Worm (Caenorhabditis elegans) whole organism, late embryonic: ENCODE results near the gene H04M03.11.

ENCODE experiments used
- ceh-24 ChIP-seq: sonication (generic microtip); optimal IDR thresholded peaks from 2 replicates; lab custom pipeline; 2016; ENCODE audit warnings: mild to moderate bottlenecking, missing genetic modification characterization, missing compliant biosample characterization
- ceh-34 ChIP-seq: sonication (generic microtip); optimal IDR thresholded peaks from 2 replicates; lab custom pipeline; 2016; ENCODE audit warnings: mild to moderate bottlenecking, missing genetic modification characterization, missing compliant biosample characterization
- dmd-4 ChIP-seq: sonication (generic microtip); optimal IDR thresholded peaks from 2 replicates; lab custom pipeline; 2016; ENCODE audit warnings: borderline replicate concordance, missing genetic modification characterization, missing compliant biosample characterization
- ets-4 ChIP-seq: sonication (generic microtip); optimal IDR thresholded peaks from 2 replicates; lab custom pipeline; 2016; ENCODE audit warnings: missing genetic modification characterization, missing compliant biosample characterization
- fkh-10 ChIP-seq: fragments of 150-350 bp; optimal IDR thresholded peaks from 2 replicates; lab custom pipeline; 2014; ENCODE audit warnings: missing biosample characterization, missing genetic modification reagents, missing genetic modification characterization
- fkh-6 ChIP-seq: sonication (generic microtip); optimal IDR thresholded peaks from 2 replicates; lab custom pipeline; 2016; ENCODE audit warnings: missing genetic modification characterization, missing compliant biosample characterization
- nhr-11 ChIP-seq: fragments of 150-350 bp; optimal IDR thresholded peaks from 2 replicates; lab custom pipeline; 2014; ENCODE audit warnings: missing biosample characterization, missing genetic modification characterization
- sox-2 ChIP-seq: fragments of 200-800 bp; sonication (Bioruptor generic); IDR thresholded peaks from 2 replicates; pipeline ENCODE4 v1.3.6; 2022; ENCODE audit warnings: missing genetic modification reagents, missing genetic modification characterization, missing compliant biosample characterization
- syd-9 ChIP-seq: sonication (generic microtip); optimal IDR thresholded peaks from 2 replicates; lab custom pipeline; 2016; ENCODE audit warnings: mild to moderate bottlenecking, missing genetic modification characterization, moderate library complexity, missing compliant biosample characterization
- tbx-2 ChIP-seq: sonication (generic microtip); optimal IDR thresholded peaks from 2 replicates; lab custom pipeline; 2016; ENCODE audit warnings: missing genetic modification characterization, missing compliant biosample characterization
- unc-42 ChIP-seq: sonication (generic microtip); optimal IDR thresholded peaks from 2 replicates; lab custom pipeline; 2016; ENCODE audit warnings: missing genotype, missing genetic modification characterization, missing compliant biosample characterization
- unc-86 ChIP-seq: sonication (generic microtip); optimal IDR thresholded peaks from 2 replicates; lab custom pipeline; 2016; ENCODE audit warnings: missing genetic modification characterization, missing compliant biosample characterization

DNA sequence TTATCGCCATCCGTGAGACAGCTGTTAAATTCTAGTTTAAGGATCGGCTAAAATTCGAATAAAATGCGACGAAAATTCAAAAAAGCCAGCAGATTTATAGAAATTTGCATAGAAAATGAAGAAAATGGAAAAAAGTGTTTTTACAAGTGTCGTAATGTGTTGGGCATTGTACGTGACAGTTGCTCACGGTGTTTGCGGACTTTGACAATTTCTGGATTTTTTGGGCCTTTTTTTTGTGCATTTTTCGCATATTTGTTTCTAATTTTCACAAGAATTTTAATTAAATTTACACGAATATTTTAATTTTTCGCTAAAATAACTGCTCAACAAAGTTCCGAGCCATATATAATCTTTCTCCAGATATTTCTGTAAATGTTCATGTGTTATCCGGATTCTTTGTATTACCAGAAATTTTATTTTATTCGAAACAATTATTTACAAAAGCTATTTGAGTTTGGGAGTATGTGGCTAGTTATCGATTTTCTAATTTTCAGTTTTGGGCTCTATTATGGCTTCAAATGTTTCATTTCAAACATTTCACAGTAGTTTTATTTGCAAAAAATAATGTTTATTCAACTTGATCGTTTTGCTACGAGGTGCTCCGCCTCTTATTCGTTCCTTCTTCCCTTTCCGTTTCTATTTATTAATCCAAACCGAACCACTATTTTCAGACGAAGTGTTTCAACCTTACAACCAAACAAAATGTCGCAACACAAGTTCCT is 36.3 kb downstream of the H04M03.11 start, which contains the start of gene sams-3:
- TF ChIP-seq unc-86 (tag; lab: Kevin White, UChicago), result no peak
- TF ChIP-seq fkh-10 (GFP tag; lab: Kevin White, UChicago), result no peak
- no peak for TF ChIP-seq nhr-11 (tag; lab: Kevin White, UChicago)
- TF ChIP-seq fkh-6 (tag; lab: Kevin White, UChicago), result no peak
- TF ChIP-seq ceh-24 (tag; lab: Kevin White, UChicago), result no peak
- TF ChIP-seq unc-42 (tag; lab: Kevin White, UChicago), result peak; percentile 8
- TF ChIP-seq dmd-4, result no peak
- TF ChIP-seq syd-9 (tag; lab: Kevin White, UChicago), result no peak
- TF ChIP-seq tbx-2 (tag; lab: Kevin White, UChicago), result peak; percentile 96
- no peak for TF ChIP-seq ceh-34 (tag; lab: Kevin White, UChicago)
- no peak for TF ChIP-seq ets-4 (tag; lab: Kevin White, UChicago)
- no peak for TF ChIP-seq sox-2
